Fruit fly (Drosophila melanogaster) whole organism, embryonic: ENCODE measurements around the gene sing.
A peak's percentile ranks its signal among the peaks of the same experiment; 100 is the strongest.

Source experiments
- B-H1 ChIP-seq: fragments of 200-800 bp; sonication (Bioruptor generic); IDR thresholded peaks from 3 replicates; pipeline ENCODE4 v1.3.6; 2022; ENCODE audit warnings: missing biosample characterization, missing genetic modification characterization
- B-H2 ChIP-seq: fragments of 200-800 bp; sonication (Bioruptor generic); optimal IDR thresholded peaks from 2 replicates; lab custom pipeline; 2018; ENCODE audit warnings: missing biosample characterization, mild to moderate bottlenecking, missing genetic modification characterization
- CG11723 ChIP-seq: fragments of 200-800 bp; sonication (Bioruptor generic); optimal IDR thresholded peaks from 2 replicates; lab custom pipeline; 2017; ENCODE audit warnings: missing biosample characterization, mild to moderate bottlenecking, missing genetic modification characterization
- CG12659 ChIP-seq: fragments of 200-800 bp; sonication (Bioruptor generic); optimal IDR thresholded peaks from 3 replicates; lab custom pipeline; 2017; ENCODE audit warnings: mild to moderate bottlenecking, missing biosample characterization, missing genetic modification reagents, missing genetic modification characterization
- CG13296 ChIP-seq: fragments of 200-800 bp; sonication (Bioruptor generic); optimal IDR thresholded peaks from 3 replicates; lab custom pipeline; 2018; ENCODE audit warnings: missing biosample characterization, mild to moderate bottlenecking, missing genetic modification characterization
- CG16815 ChIP-seq: fragments of 200-800 bp; sonication (Bioruptor generic); optimal IDR thresholded peaks from 3 replicates; lab custom pipeline; 2017; ENCODE audit warnings: missing biosample characterization, mild to moderate bottlenecking, missing genetic modification characterization
- CG17385 ChIP-seq: fragments of 200-800 bp; sonication (Bioruptor generic); optimal IDR thresholded peaks from 3 replicates; lab custom pipeline; 2018; ENCODE audit warnings: missing biosample characterization, mild to moderate bottlenecking, missing genetic modification characterization
- CG31388 ChIP-seq: fragments of 200-800 bp; sonication (Bioruptor generic); optimal IDR thresholded peaks from 2 replicates; lab custom pipeline; 2016; ENCODE audit warnings: missing biosample characterization, missing genetic modification characterization
- CG43689 ChIP-seq: fragments of 200-800 bp; sonication (Bioruptor generic); IDR thresholded peaks from 2 replicates; pipeline ENCODE4 v1.3.6; 2022; ENCODE audit warnings: missing biosample characterization, missing genetic modification characterization
- CG4404 ChIP-seq: fragments of 200-800 bp; sonication (Bioruptor generic); IDR thresholded peaks from 2 replicates; pipeline ENCODE4 v1.3.6; 2022; ENCODE audit warnings: missing biosample characterization, missing genetic modification characterization
- CG6689 ChIP-seq: fragments of 200-800 bp; sonication (Bioruptor generic); IDR thresholded peaks from 2 replicates; pipeline ENCODE4 v1.3.6; 2022; ENCODE audit warnings: missing biosample characterization, missing genetic modification characterization
- CG7357 ChIP-seq: fragments of 200-800 bp; sonication (Bioruptor generic); IDR thresholded peaks from 3 replicates; pipeline ENCODE4 v1.3.6; 2022; ENCODE audit warnings: missing biosample characterization, missing genetic modification characterization
- CG7556 ChIP-seq: fragments of 200-800 bp; sonication (Bioruptor generic); optimal IDR thresholded peaks from 2 replicates; lab custom pipeline; 2017; ENCODE audit warnings: missing biosample characterization, mild to moderate bottlenecking, missing genetic modification characterization
- CG7839 ChIP-seq: fragments of 200-800 bp; sonication (Bioruptor generic); optimal IDR thresholded peaks from 3 replicates; lab custom pipeline; 2018; ENCODE audit warnings: missing biosample characterization, mild to moderate bottlenecking, missing genetic modification characterization, moderate library complexity
- CG9215 ChIP-seq: fragments of 200-800 bp; sonication (Bioruptor generic); IDR thresholded peaks from 2 replicates; pipeline ENCODE4 v1.3.6; 2022; ENCODE audit warnings: missing biosample characterization, missing genetic modification characterization
- CG9727 ChIP-seq: fragments of 200-800 bp; sonication (Bioruptor generic); optimal IDR thresholded peaks from 3 replicates; lab custom pipeline; 2017; ENCODE audit warnings: missing biosample characterization, mild to moderate bottlenecking, missing genetic modification characterization
- CHES-1-like ChIP-seq: fragments of 200-800 bp; sonication (Bioruptor generic); optimal IDR thresholded peaks from 2 replicates; lab custom pipeline; 2016; ENCODE audit warnings: missing biosample characterization, missing genetic modification characterization
- Dad ChIP-seq: fragments of 200-800 bp; sonication (Bioruptor generic); optimal IDR thresholded peaks from 3 replicates; lab custom pipeline; 2016; ENCODE audit warnings: missing biosample characterization, missing genetic modification characterization
- E2f2 ChIP-seq: fragments of 200-800 bp; sonication (Bioruptor generic); IDR thresholded peaks from 2 replicates; pipeline ENCODE4 v1.3.6; 2022; ENCODE audit warnings: missing biosample characterization, missing genetic modification characterization
- ERR ChIP-seq: fragments of 200-800 bp; sonication (Bioruptor generic); optimal IDR thresholded peaks from 2 replicates; lab custom pipeline; 2016; ENCODE audit warnings: missing biosample characterization, missing genetic modification characterization
- Ets97D ChIP-seq: fragments of 200-800 bp; sonication (Bioruptor generic); optimal IDR thresholded peaks from 3 replicates; lab custom pipeline; 2016; ENCODE audit warnings: missing biosample characterization, missing genetic modification characterization
- HmgZ ChIP-seq: fragments of 200-800 bp; sonication (Bioruptor generic); optimal IDR thresholded peaks from 2 replicates; lab custom pipeline; 2018; ENCODE audit warnings: missing biosample characterization, mild to moderate bottlenecking, missing genetic modification characterization
- Hr3 ChIP-seq: fragments of 200-800 bp; sonication (Bioruptor generic); optimal IDR thresholded peaks from 3 replicates; lab custom pipeline; 2016; ENCODE audit warnings: missing biosample characterization, missing genetic modification characterization
- Hr51 ChIP-seq, 2 experiments: fragments of 200-800 bp; sonication (Bioruptor generic); optimal IDR thresholded peaks; 2 replicates in 1 of 2; 3 replicates in 1 of 2; lab custom pipeline; 2016 to 2018; ENCODE audit warnings: missing biosample characterization in 2 of 2, missing genetic modification characterization in 2 of 2, mild to moderate bottlenecking in 1 of 2, moderate library complexity in 1 of 2
- Hr78 ChIP-seq, 2 experiments: fragments of 200-800 bp in 1 of 2; fragments of >200 bp in 1 of 2; sonication (Bioruptor generic) in 1 of 2; optimal IDR thresholded peaks; 2 replicates each; lab custom pipeline; 2017 to 2019; ENCODE audit warnings: missing biosample characterization in 2 of 2, missing genetic modification characterization in 2 of 2, mild to moderate bottlenecking in 1 of 2, moderate library complexity in 1 of 2
- Lpt ChIP-seq: fragments of >200 bp; optimal IDR thresholded peaks from 2 replicates; lab custom pipeline; 2018; ENCODE audit warnings: missing biosample characterization, missing genetic modification characterization
- MTF-1 ChIP-seq: fragments of 200-800 bp; sonication (Bioruptor generic); optimal IDR thresholded peaks from 2 replicates; lab custom pipeline; 2018; ENCODE audit warnings: missing biosample characterization, mild to moderate bottlenecking, missing genetic modification characterization, borderline replicate concordance
- Med ChIP-seq: fragments of 200-800 bp; sonication (Bioruptor generic); peaks from one replicate; lab custom pipeline; 2016; ENCODE audit warnings: missing biosample characterization, missing genetic modification characterization, mild to moderate bottlenecking, inconsistent platforms, moderate library complexity
- Meics ChIP-seq: fragments of 200-800 bp; sonication (Bioruptor generic); optimal IDR thresholded peaks from 2 replicates; lab custom pipeline; 2017; ENCODE audit warnings: missing biosample characterization, mild to moderate bottlenecking, missing genetic modification characterization
- Nf-YA ChIP-seq: fragments of 200-800 bp; sonication (Bioruptor generic); IDR thresholded peaks from 2 replicates; pipeline ENCODE4 v1.3.6; 2022; ENCODE audit warnings: missing biosample characterization, missing genetic modification characterization
- Opbp ChIP-seq: fragments of 200-800 bp; sonication (Bioruptor generic); IDR thresholded peaks from 3 replicates; pipeline ENCODE4 v1.3.6; 2022; ENCODE audit warnings: missing biosample characterization, missing genetic modification characterization; ENCODE audit not compliant: partially characterized antibody
- Sox102F ChIP-seq: fragments of 200-800 bp; sonication (Bioruptor generic); optimal IDR thresholded peaks from 2 replicates; lab custom pipeline; 2018; ENCODE audit warnings: missing biosample characterization, mild to moderate bottlenecking, missing genetic modification characterization, moderate library complexity
- TFAM ChIP-seq: fragments of 200-800 bp; sonication (Bioruptor generic); optimal IDR thresholded peaks from 2 replicates; lab custom pipeline; 2017; ENCODE audit warnings: missing biosample characterization, missing genetic modification characterization, inconsistent platforms
- abd-A ChIP-seq: fragments of 200-800 bp; sonication (Bioruptor generic); optimal IDR thresholded peaks from 3 replicates; lab custom pipeline; 2019; ENCODE audit warnings: missing biosample characterization, mild to moderate bottlenecking, missing genetic modification characterization, moderate library complexity
- chn ChIP-seq: fragments of 200-800 bp; sonication (Bioruptor generic); optimal IDR thresholded peaks from 2 replicates; lab custom pipeline; 2016; ENCODE audit warnings: missing biosample characterization, missing genetic modification characterization
- croc ChIP-seq: fragments of 200-800 bp; sonication (Bioruptor generic); conservative IDR thresholded peaks from 3 replicates; pipeline ENCODE4 v1.3.6; 2022; ENCODE audit warnings: missing biosample characterization, missing genetic modification characterization
- crp ChIP-seq, 2 experiments: fragments of 200-800 bp; sonication (Bioruptor generic); optimal IDR thresholded peaks; 2 replicates in 1 of 2; 3 replicates in 1 of 2; lab custom pipeline; 2017; ENCODE audit warnings: missing biosample characterization in 2 of 2, missing genetic modification characterization in 2 of 2, mild to moderate bottlenecking in 1 of 2, moderate library complexity in 1 of 2
- dm ChIP-seq: fragments of 200-800 bp; sonication (Bioruptor generic); optimal IDR thresholded peaks from 3 replicates; lab custom pipeline; 2016; ENCODE audit warnings: missing biosample characterization, missing genetic modification characterization
- dysf ChIP-seq: fragments of 200-800 bp; sonication (Bioruptor generic); IDR thresholded peaks from 3 replicates; pipeline ENCODE4 v1.3.6; 2022; ENCODE audit warnings: missing biosample characterization, missing genetic modification characterization
- jigr1 ChIP-seq: fragments of 200-800 bp; sonication (Bioruptor generic); IDR thresholded peaks from 3 replicates; pipeline ENCODE4 v1.3.6; 2022; ENCODE audit warnings: missing biosample characterization, missing genetic modification characterization
- kah ChIP-seq: fragments of 200-800 bp; sonication (Bioruptor generic); optimal IDR thresholded peaks from 2 replicates; lab custom pipeline; 2018; ENCODE audit warnings: missing biosample characterization, mild to moderate bottlenecking, missing genetic modification characterization
- kay ChIP-seq: fragments of 200-800 bp; sonication (Bioruptor generic); optimal IDR thresholded peaks from 2 replicates; lab custom pipeline; 2016; ENCODE audit warnings: missing biosample characterization, missing genetic modification characterization
- lbe ChIP-seq: fragments of 200-800 bp; sonication (Bioruptor generic); optimal IDR thresholded peaks from 2 replicates; lab custom pipeline; 2016; ENCODE audit warnings: missing biosample characterization, mild to moderate bottlenecking, missing genetic modification characterization
- nerfin-1 ChIP-seq: fragments of 200-800 bp; sonication (Bioruptor generic); optimal IDR thresholded peaks from 3 replicates; lab custom pipeline; 2019; ENCODE audit warnings: missing biosample characterization, mild to moderate bottlenecking, missing genetic modification characterization, moderate library complexity
- rib ChIP-seq: fragments of 200-800 bp; sonication (Bioruptor generic); IDR thresholded peaks from 2 replicates; pipeline ENCODE4 v1.3.6; 2022; ENCODE audit warnings: missing biosample characterization, missing genetic modification characterization
- ssp ChIP-seq: fragments of 200-800 bp; sonication (Bioruptor generic); IDR thresholded peaks from 2 replicates; pipeline ENCODE4 v1.3.6; 2022; ENCODE audit warnings: missing biosample characterization, missing genetic modification characterization
- wek ChIP-seq: fragments of 200-800 bp; sonication (Bioruptor generic); optimal IDR thresholded peaks from 3 replicates; lab custom pipeline; 2018; ENCODE audit warnings: missing biosample characterization, mild to moderate bottlenecking, missing genetic modification characterization, moderate library complexity
- wor ChIP-seq: fragments of 200-800 bp; sonication (Bioruptor generic); IDR thresholded peaks from 2 replicates; pipeline ENCODE4 v1.3.6; 2022; ENCODE audit warnings: missing biosample characterization, missing genetic modification characterization

The sing gene

DNA sequence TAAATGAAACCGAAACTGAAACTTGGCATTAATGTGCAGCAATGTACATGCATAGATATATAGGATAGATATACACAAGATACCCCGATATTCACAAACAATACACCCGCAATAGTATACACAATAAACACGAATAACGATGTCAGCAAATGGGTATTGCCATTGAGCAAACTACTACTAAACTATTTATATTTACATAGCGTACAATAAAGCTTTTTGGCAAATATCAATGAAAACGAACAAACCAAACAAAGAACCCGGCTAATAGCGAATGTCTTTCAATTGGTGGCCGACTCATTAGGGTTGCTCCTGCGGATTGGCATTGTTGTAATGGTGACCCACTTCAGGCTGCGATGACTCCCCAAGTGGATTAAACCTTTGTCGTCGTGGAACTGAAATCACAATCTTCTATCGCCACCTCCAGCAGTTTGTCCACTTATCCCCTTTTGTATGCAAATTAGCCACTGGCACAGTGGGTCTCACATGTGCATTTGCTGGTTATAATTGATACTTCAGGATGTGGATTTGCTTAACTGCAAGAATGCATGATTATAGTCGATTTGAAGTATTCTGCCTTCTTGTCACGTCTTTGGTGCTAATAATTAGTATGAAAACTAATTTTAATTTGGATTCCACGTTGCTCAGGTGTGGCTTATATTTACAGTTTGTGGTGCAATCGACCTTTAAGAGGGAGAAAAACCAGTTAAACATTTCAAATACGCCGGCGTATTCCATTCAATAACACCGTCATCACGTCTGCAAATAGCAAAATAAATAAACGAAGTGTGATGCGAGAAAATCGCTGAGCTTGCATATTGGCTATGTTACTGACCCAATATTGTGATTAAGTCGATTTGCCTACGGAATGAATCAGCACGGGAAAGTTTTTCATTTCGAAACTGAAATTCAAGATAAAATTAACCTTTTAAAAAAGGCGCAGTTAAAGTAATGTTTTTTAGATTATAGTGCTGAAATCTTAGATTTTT is 28.7 kb upstream of the sing start (continued):
- TF ChIP-seq lbe (GFP tag; lab: Kevin White, UChicago) (no peak), croc (GFP tag; lab: Robert Waterston, UW) (peak; percentile 36; the same call in 1 of the 3 replicates), kay (peak; percentile 67), CG17385 (GFP tag; lab: Kevin White, UChicago) (peak; percentile 19), CG31388 (GFP tag; lab: Kevin White, UChicago) (no peak), TFAM (no peak), CG4404 (GFP tag; lab: Robert Waterston, UW) (no peak), jigr1 (GFP tag; lab: Robert Waterston, UW) (no peak), Lpt (GFP tag; lab: Kevin White, UChicago) (no peak), Hr78 (GFP tag; optimal IDR thresholded peaks at IDR 0.05; lab: Kevin White, UChicago) (peak in 1 of 2 experiments; percentile 30), CG11723 (GFP tag; lab: Kevin White, UChicago) (no peak), rib (GFP tag; lab: Robert Waterston, UW) (0 out of 2 replicates have a peak, but pooled peaks have one; percentile 22), dysf (GFP tag; lab: Robert Waterston, UW) (peak; percentile 80), dm (GFP tag; lab: Kevin White, UChicago) (no peak), Med (GFP tag; lab: Kevin White, UChicago) (peak; percentile 97), B-H2 (no peak), CG7556 (GFP tag; lab: Kevin White, UChicago) (no peak), Sox102F (GFP tag; lab: Kevin White, UChicago) (peak; percentile 43), wek (no peak), kah (GFP tag; lab: Kevin White, UChicago) (no peak), CG9727 (peak; percentile 37), CG16815 (no peak), Ets97D (GFP tag; lab: Kevin White, UChicago) (peak; percentile 59), MTF-1 (GFP tag; lab: Kevin White, UChicago) (peak; percentile 3), chn (GFP tag; lab: Kevin White, UChicago) (no peak), CG6689 (GFP tag; lab: Robert Waterston, UW) (no peak), CHES-1-like (no peak), Nf-YA (0 out of 2 replicates have a peak, but pooled peaks have one; percentile 6), Opbp (GFP tag; lab: Robert Waterston, UW) (no peak), HmgZ (tag; lab: Kevin White, UChicago) (no peak), CG9215 (GFP tag; lab: Robert Waterston, UW) (no peak), CG7357 (GFP tag; lab: Robert Waterston, UW) (peak; percentile 67; the same call in 2 of the 3 replicates), CG13296 (GFP tag; lab: Kevin White, UChicago) (peak; percentile 17), CG43689 (GFP tag; lab: Robert Waterston, UW) (no peak), ERR (peak; percentile 70), nerfin-1 (tag; lab: Kevin White, UChicago) (no peak), B-H1 (GFP tag; lab: Robert Waterston, UW) (peak; percentile 68; the same call in 2 of the 3 replicates), CG7839 (tag; lab: Kevin White, UChicago) (peak; percentile 70), Hr51 (GFP tag; optimal IDR thresholded peaks at IDR 0.05; lab: Kevin White, UChicago) (peak in 1 of 2 experiments; percentile 59), abd-A (tag; lab: Kevin White, UChicago) (peak; percentile 5), crp (GFP tag; optimal IDR thresholded peaks at IDR 0.05; lab: Kevin White, UChicago) (no peak), Hr3 (GFP tag; lab: Kevin White, UChicago) (peak; percentile 67), Dad (GFP tag; lab: Kevin White, UChicago) (peak; percentile 76), CG12659 (GFP tag; lab: Kevin White, UChicago) (peak; percentile 16), ssp (GFP tag; lab: Robert Waterston, UW) (no peak), E2f2 (no peak; the same call in 1 of the 2 replicates), Meics (peak; percentile 22), wor (no peak)
